Worm (Caenorhabditis elegans) whole organism, L2 larva: ENCODE measurements around the gene T21C12.8.

Experiments used
- C34F6.9 ChIP-seq: fragments of 150-350 bp; optimal IDR thresholded peaks from 2 replicates; lab custom pipeline; 2014; ENCODE audit warnings: missing biosample characterization, missing genetic modification characterization
- R02D3.7 ChIP-seq: fragments of 150-350 bp; optimal IDR thresholded peaks from 2 replicates; lab custom pipeline; 2014; ENCODE audit warnings: missing biosample characterization, missing genetic modification characterization
- Y55F3AM.14 ChIP-seq: fragments of 200-800 bp; sonication (Bioruptor generic); optimal IDR thresholded peaks from 2 replicates; lab custom pipeline; 2018; ENCODE audit warnings: mild to moderate bottlenecking, missing genetic modification characterization, missing compliant biosample characterization
- alr-1 ChIP-seq: fragments of 150-350 bp; optimal IDR thresholded peaks from 2 replicates; lab custom pipeline; 2014; ENCODE audit warnings: missing biosample characterization, missing genetic modification characterization
- ama-1 ChIP-seq: fragments of 150-350 bp; optimal IDR thresholded peaks from 2 replicates; lab custom pipeline; 2018; ENCODE audit warnings: inconsistent platforms
- blmp-1 ChIP-seq: sonication (generic microtip); optimal IDR thresholded peaks from 2 replicates; lab custom pipeline; 2017; ENCODE audit warnings: missing genetic modification characterization, mild to moderate bottlenecking, missing compliant biosample characterization, antibody characterized with exemption, moderate library complexity; ENCODE audit not compliant: insufficient read depth
- ceh-16 ChIP-seq: fragments of 150-350 bp; optimal IDR thresholded peaks from 2 replicates; lab custom pipeline; 2014; ENCODE audit warnings: missing biosample characterization, missing genetic modification characterization
- crh-2 ChIP-seq: sonication (generic microtip); optimal IDR thresholded peaks from 2 replicates; lab custom pipeline; 2017; ENCODE audit warnings: missing biosample characterization, missing genetic modification characterization
- dmd-4 ChIP-seq: sonication (generic microtip); optimal IDR thresholded peaks from 2 replicates; lab custom pipeline; 2017; ENCODE audit warnings: missing biosample characterization, missing genetic modification characterization
- egl-27 ChIP-seq: sonication (generic microtip); optimal IDR thresholded peaks from 3 replicates; lab custom pipeline; 2017; ENCODE audit warnings: missing biosample characterization, missing genetic modification reagents, missing genetic modification characterization
- fos-1 ChIP-seq: fragments of 150-350 bp; optimal IDR thresholded peaks from 2 replicates; lab custom pipeline; 2014; ENCODE audit warnings: missing biosample characterization, missing genetic modification characterization
- gmeb-1 ChIP-seq: fragments of 150-350 bp; optimal IDR thresholded peaks from 2 replicates; lab custom pipeline; 2014; ENCODE audit warnings: missing biosample characterization, missing genetic modification characterization
- lin-11 ChIP-seq: fragments of 150-350 bp; sonication (generic microtip); optimal IDR thresholded peaks from 2 replicates; lab custom pipeline; 2014; ENCODE audit warnings: missing biosample characterization, missing genetic modification characterization, inconsistent platforms, mixed read lengths
- lin-39 ChIP-seq: fragments of 150-350 bp; optimal IDR thresholded peaks from 2 replicates; lab custom pipeline; 2014; ENCODE audit warnings: missing biosample characterization, missing genetic modification reagents, missing genetic modification characterization
- mbf-1 ChIP-seq: sonication (generic microtip); optimal IDR thresholded peaks from 2 replicates; lab custom pipeline; 2017; ENCODE audit warnings: missing biosample characterization, missing genetic modification characterization
- mdl-1 ChIP-seq, 2 experiments: fragments of 150-350 bp in 1 of 2; sonication (generic microtip) in 1 of 2; optimal IDR thresholded peaks; 2 replicates each; lab custom pipeline; 2017; ENCODE audit warnings: missing biosample characterization in 2 of 2, missing genetic modification characterization in 2 of 2
- nhr-10 ChIP-seq: sonication (generic microtip); optimal IDR thresholded peaks from 2 replicates; lab custom pipeline; 2017; ENCODE audit warnings: missing biosample characterization, missing genetic modification characterization
- nhr-12 ChIP-seq: fragments of 150-350 bp; optimal IDR thresholded peaks from 2 replicates; lab custom pipeline; 2014; ENCODE audit warnings: missing biosample characterization, missing genetic modification characterization
- nhr-129 ChIP-seq: fragments of 150-350 bp; optimal IDR thresholded peaks from 2 replicates; lab custom pipeline; 2014; ENCODE audit warnings: missing biosample characterization, missing genetic modification characterization
- nhr-21 ChIP-seq: fragments of 150-350 bp; optimal IDR thresholded peaks from 2 replicates; lab custom pipeline; 2014; ENCODE audit warnings: missing biosample characterization, missing genetic modification characterization
- nhr-237 ChIP-seq: fragments of 150-350 bp; optimal IDR thresholded peaks from 2 replicates; lab custom pipeline; 2014; ENCODE audit warnings: missing biosample characterization, missing genetic modification characterization
- nhr-25 ChIP-seq: fragments of 150-350 bp; sonication (generic microtip); optimal IDR thresholded peaks from 3 replicates; lab custom pipeline; 2014; ENCODE audit warnings: missing biosample characterization, missing genetic modification characterization
- nhr-77 ChIP-seq: fragments of 150-350 bp; optimal IDR thresholded peaks from 2 replicates; lab custom pipeline; 2014; ENCODE audit warnings: missing biosample characterization, missing genetic modification characterization
- sma-3 ChIP-seq: sonication (generic microtip); optimal IDR thresholded peaks from 2 replicates; lab custom pipeline; 2016; ENCODE audit warnings: missing genetic modification reagents, missing genetic modification characterization, missing compliant biosample characterization
- sma-9 ChIP-seq, 2 experiments: fragments of 150-350 bp in 1 of 2; sonication (generic microtip) in 1 of 2; optimal IDR thresholded peaks; 2 replicates each; lab custom pipeline; 2014 to 2016; ENCODE audit warnings: missing genetic modification characterization in 2 of 2, mild to moderate bottlenecking in 1 of 2, missing biosample characterization in 1 of 2, missing compliant biosample characterization in 1 of 2, missing genetic modification reagents in 1 of 2, moderate library complexity in 1 of 2
- unc-39 ChIP-seq: fragments of 150-350 bp; optimal IDR thresholded peaks from 2 replicates; lab custom pipeline; 2014; ENCODE audit warnings: missing biosample characterization, missing genetic modification characterization
- unc-55 ChIP-seq: fragments of 150-350 bp; sonication (generic microtip); optimal IDR thresholded peaks from 3 replicates; lab custom pipeline; 2014; ENCODE audit warnings: missing biosample characterization, missing genetic modification reagents, missing genetic modification characterization
- unc-62 ChIP-seq: fragments of 150-350 bp; optimal IDR thresholded peaks from 2 replicates; lab custom pipeline; 2014; ENCODE audit warnings: missing biosample characterization, missing genetic modification reagents, missing genetic modification characterization
- zag-1 ChIP-seq: fragments of 150-350 bp; optimal IDR thresholded peaks from 2 replicates; lab custom pipeline; 2014; ENCODE audit warnings: missing biosample characterization, missing genetic modification characterization
- ztf-1 ChIP-seq: fragments of 200-800 bp; sonication (Bioruptor generic); conservative IDR thresholded peaks from 2 replicates; pipeline ENCODE4 v1.3.6; 2022; ENCODE audit warnings: missing genetic modification characterization, missing compliant biosample characterization
- ztf-11 ChIP-seq: sonication (generic microtip); optimal IDR thresholded peaks from 2 replicates; lab custom pipeline; 2017; ENCODE audit warnings: missing biosample characterization, missing genetic modification characterization
- ztf-4 ChIP-seq: fragments of 150-350 bp; optimal IDR thresholded peaks from 2 replicates; lab custom pipeline; 2014; ENCODE audit warnings: missing biosample characterization, missing genetic modification characterization

T21C12.8 gene

DNA sequence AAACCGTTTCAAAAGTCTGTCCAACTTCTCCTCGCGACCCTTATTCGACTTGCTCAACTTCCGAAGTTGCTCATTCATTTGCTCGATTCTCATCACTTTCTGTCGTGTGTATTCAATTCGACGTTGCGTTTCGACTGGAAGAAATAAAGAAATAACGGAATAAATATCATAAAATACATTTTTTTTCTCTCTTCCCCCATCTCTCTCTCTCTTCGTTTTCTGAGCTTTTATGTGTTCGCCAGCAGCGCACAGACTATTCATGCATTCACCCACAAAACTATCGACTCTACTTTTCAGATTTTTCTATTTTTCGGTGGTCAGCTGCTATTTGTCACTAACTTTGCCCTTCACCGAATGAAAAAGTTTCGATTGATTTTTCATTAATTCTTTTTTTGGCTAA lies 7.5 kb upstream of the T21C12.8 start, which contains the start of gene rab-30:
TSS of gene rab-30 (plus strand) at position 301 of the 400 bp plus-strand sequence.
- TF ChIP-seq blmp-1 (tag; lab: Kevin White, UChicago) (no peak), mdl-1 (tag; optimal IDR thresholded peaks at IDR 0.05; lab: Kevin White, UChicago) (no peak), nhr-10 (tag; lab: Kevin White, UChicago) (no peak), egl-27 (tag; lab: Kevin White, UChicago) (no peak), unc-39 (no peak), crh-2 (tag; lab: Kevin White, UChicago) (no peak), ceh-16 (tag; lab: Kevin White, UChicago) (no peak), ztf-1 (GFP tag; lab: Robert Waterston, UW) (no peak), dmd-4 (tag; lab: Kevin White, UChicago) (no peak), nhr-25 (tag; lab: Kevin White, UChicago) (no peak), fos-1 (tag; lab: Kevin White, UChicago) (no peak), mbf-1 (no peak), alr-1 (no peak), nhr-237 (tag; lab: Kevin White, UChicago) (no peak), C34F6.9 (tag; lab: Kevin White, UChicago) (no peak), lin-39 (tag; lab: Kevin White, UChicago) (no peak), lin-11 (tag; lab: Kevin White, UChicago) (no peak), Y55F3AM.14 (GFP tag; lab: Kevin White, UChicago) (no peak)

DNA sequence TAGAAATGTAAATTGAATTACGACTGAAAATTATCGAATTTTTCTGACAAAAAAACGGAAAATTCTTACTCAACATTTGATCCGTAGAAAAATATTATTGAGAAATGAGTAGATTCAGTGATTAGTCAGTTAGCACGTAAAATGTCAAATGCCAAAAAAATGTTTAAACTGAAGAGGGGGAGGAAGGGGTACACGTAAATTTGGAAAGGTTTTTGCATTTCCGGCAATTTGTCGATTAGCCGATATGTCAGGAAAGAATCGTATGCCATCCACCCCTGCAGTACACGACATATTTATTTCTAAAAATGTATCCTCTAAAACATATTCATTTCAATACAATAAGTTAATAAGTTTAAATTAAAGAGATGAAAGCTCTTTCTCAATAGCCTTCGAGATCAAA lies 5.1 kb upstream of the T21C12.8 start, which contains the start of gene T21C12.4:
TSS of gene T21C12.4 (minus strand) at position 101 of the 400 bp plus-strand sequence.
- TF ChIP-seq crh-2 (tag; lab: Kevin White, UChicago) (no peak), nhr-12 (tag; lab: Kevin White, UChicago) (no peak), nhr-129 (tag; lab: Kevin White, UChicago) (no peak), gmeb-1 (tag; lab: Kevin White, UChicago) (no peak), ama-1 (lab: Kevin White, UChicago) (no peak)
- TF ChIP-seq, all 48 proteins: peak for 0

DNA sequence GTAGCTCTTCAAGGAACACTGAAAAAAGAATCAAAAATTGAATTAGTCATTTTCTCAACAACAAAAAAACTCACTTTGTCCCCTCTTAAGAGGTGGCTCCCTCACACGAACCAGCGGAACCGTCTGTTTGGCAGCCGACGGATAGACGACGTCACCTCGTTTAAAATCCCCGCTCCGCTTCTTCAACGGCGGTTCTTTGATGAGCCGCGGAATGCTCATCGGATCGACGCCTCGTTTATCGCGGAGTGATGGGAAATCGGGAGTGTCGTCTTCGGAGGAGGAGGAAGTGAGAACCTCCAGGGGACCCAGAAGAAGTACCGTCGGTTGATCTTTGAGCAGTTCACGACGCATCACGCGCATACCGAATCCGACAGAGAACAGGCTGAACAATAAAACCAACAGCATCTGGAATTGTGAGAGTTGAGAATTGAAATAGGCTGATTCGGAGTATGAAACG lies 14.0 kb downstream of the T21C12.8 start, which contains the start of gene nlp-68:
TSS of gene nlp-68 (minus strand) at position 407 of the 457 bp plus-strand sequence.
- no peak for TF ChIP-seq unc-55 (GFP tag; lab: Kevin White, UChicago)

- TF ChIP-seq nhr-21 (tag; lab: Kevin White, UChicago) (peak; percentile 34), sma-3 (GFP tag; lab: Kevin White, UChicago) (peak; percentile 33), C34F6.9 (tag; lab: Kevin White, UChicago) (no peak)
Observed at ce11 chrIII:10537558-10537957, 15.3 kb downstream of the T21C12.8 start.

- TF ChIP-seq nhr-129 (tag; lab: Kevin White, UChicago) (no peak), lin-39 (tag; lab: Kevin White, UChicago) (no peak), lin-11 (tag; lab: Kevin White, UChicago) (no peak), nhr-21 (tag; lab: Kevin White, UChicago) (no peak), nhr-77 (tag; lab: Kevin White, UChicago) (no peak), ztf-4 (tag; lab: Kevin White, UChicago) (no peak), ztf-11 (tag; lab: Kevin White, UChicago) (no peak), alr-1 (no peak), Y55F3AM.14 (GFP tag; lab: Kevin White, UChicago) (no peak), sma-9 (GFP tag; optimal IDR thresholded peaks at IDR 0.05; lab: Kevin White, UChicago) (no peak), sma-9 (tag; optimal IDR thresholded peaks at IDR 0.05; lab: Kevin White, UChicago) (no peak), zag-1 (tag; lab: Kevin White, UChicago) (no peak), mbf-1 (no peak), fos-1 (tag; lab: Kevin White, UChicago) (no peak), blmp-1 (tag; lab: Kevin White, UChicago) (no peak), unc-39 (no peak), nhr-10 (tag; lab: Kevin White, UChicago) (no peak), dmd-4 (tag; lab: Kevin White, UChicago) (no peak), nhr-237 (tag; lab: Kevin White, UChicago) (no peak), unc-62 (GFP tag; lab: Kevin White, UChicago) (no peak), R02D3.7 (tag; lab: Kevin White, UChicago) (no peak)
Observed at ce11 chrIII:10537003-10537402, 15.8 kb downstream of the T21C12.8 start.
